Fruit fly (Drosophila melanogaster) whole organism, embryonic: ENCODE data around the gene Gk1.

ENCODE experiments used
- Adf1 ChIP-seq: fragments of 200-800 bp; sonication (Bioruptor generic); IDR thresholded peaks from 2 replicates; pipeline ENCODE4 v1.3.6; 2022; ENCODE audit warnings: missing biosample characterization, missing genetic modification characterization
- CG10147 ChIP-seq: fragments of 200-800 bp; sonication (Bioruptor generic); optimal IDR thresholded peaks from 2 replicates; lab custom pipeline; 2019; ENCODE audit warnings: missing biosample characterization, mild to moderate bottlenecking, missing genetic modification characterization, moderate library complexity
- CG1024 ChIP-seq: fragments of 200-800 bp; sonication (Bioruptor generic); IDR thresholded peaks from 2 replicates; pipeline ENCODE4 v1.3.6; 2022; ENCODE audit warnings: missing biosample characterization, missing genetic modification characterization
- CG12659 ChIP-seq: fragments of 200-800 bp; sonication (Bioruptor generic); optimal IDR thresholded peaks from 3 replicates; lab custom pipeline; 2017; ENCODE audit warnings: mild to moderate bottlenecking, missing biosample characterization, missing genetic modification reagents, missing genetic modification characterization
- CG13287 ChIP-seq: fragments of 200-800 bp; sonication (Bioruptor generic); IDR thresholded peaks from 2 replicates; pipeline ENCODE4 v1.3.6; 2022; ENCODE audit warnings: missing biosample characterization, missing genetic modification characterization; ENCODE audit not compliant: partially characterized antibody
- CG14860 ChIP-seq: fragments of 200-800 bp; sonication (Bioruptor generic); IDR thresholded peaks from 3 replicates; pipeline ENCODE4 v1.3.6; 2022; ENCODE audit warnings: missing biosample characterization, missing genetic modification characterization; ENCODE audit not compliant: partially characterized antibody
- CG15514 ChIP-seq: fragments of 200-800 bp; sonication (Bioruptor generic); optimal IDR thresholded peaks from 3 replicates; lab custom pipeline; 2017; ENCODE audit warnings: missing biosample characterization, missing genetic modification characterization, mild to moderate bottlenecking, moderate library complexity, missing genetic modification reagents
- CG1603 ChIP-seq: fragments of 200-800 bp; sonication (Bioruptor generic); optimal IDR thresholded peaks from 2 replicates; lab custom pipeline; 2019; ENCODE audit warnings: missing biosample characterization, mild to moderate bottlenecking, missing genetic modification characterization, moderate library complexity
- CG17568 ChIP-seq: fragments of 200-800 bp; sonication (Bioruptor generic); optimal IDR thresholded peaks from 2 replicates; lab custom pipeline; 2018; ENCODE audit warnings: missing biosample characterization, mild to moderate bottlenecking, missing genetic modification characterization, moderate library complexity
- CG1792 ChIP-seq: fragments of 200-800 bp; sonication (Bioruptor generic); optimal IDR thresholded peaks from 2 replicates; lab custom pipeline; 2016; ENCODE audit warnings: missing biosample characterization, missing genetic modification characterization
- CG18011 ChIP-seq: fragments of 200-800 bp; sonication (Bioruptor generic); optimal IDR thresholded peaks from 2 replicates; lab custom pipeline; 2017; ENCODE audit warnings: missing biosample characterization, missing genetic modification characterization, mild to moderate bottlenecking, moderate library complexity, missing genotype
- CG18476 ChIP-seq: fragments of 200-800 bp; sonication (Bioruptor generic); optimal IDR thresholded peaks from 2 replicates; lab custom pipeline; 2016; ENCODE audit warnings: missing biosample characterization, mild to moderate bottlenecking, missing genetic modification characterization
- CG32532 ChIP-seq: fragments of 200-800 bp; sonication (Bioruptor generic); IDR thresholded peaks from 2 replicates; pipeline ENCODE4 v1.3.6; 2022; ENCODE audit warnings: missing biosample characterization, missing genetic modification characterization
- CG32767 ChIP-seq: fragments of 200-800 bp; sonication (Bioruptor generic); IDR thresholded peaks from 2 replicates; pipeline ENCODE4 v1.3.6; 2022; ENCODE audit warnings: missing biosample characterization, missing genetic modification characterization
- CG3281 ChIP-seq: fragments of 200-800 bp; sonication (Bioruptor generic); optimal IDR thresholded peaks from 3 replicates; lab custom pipeline; 2017; ENCODE audit warnings: missing biosample characterization, mild to moderate bottlenecking, missing genetic modification characterization
- CG3995 ChIP-seq: fragments of 200-800 bp; sonication (Bioruptor generic); optimal IDR thresholded peaks from 3 replicates; lab custom pipeline; 2016; ENCODE audit warnings: missing biosample characterization, missing genetic modification characterization
- CG4424 ChIP-seq: fragments of 200-800 bp; sonication (Bioruptor generic); optimal IDR thresholded peaks from 3 replicates; lab custom pipeline; 2016; ENCODE audit warnings: missing biosample characterization, missing genetic modification characterization
- CG4854 ChIP-seq: fragments of 200-800 bp; sonication (Bioruptor generic); optimal IDR thresholded peaks from 2 replicates; lab custom pipeline; 2016; ENCODE audit warnings: missing biosample characterization, missing genetic modification characterization, inconsistent platforms
- CG6254 ChIP-seq: fragments of 200-800 bp; sonication (Bioruptor generic); optimal IDR thresholded peaks from 3 replicates; lab custom pipeline; 2017; ENCODE audit warnings: mild to moderate bottlenecking, missing biosample characterization, missing genetic modification reagents, missing genetic modification characterization
- CHES-1-like ChIP-seq: fragments of 200-800 bp; sonication (Bioruptor generic); optimal IDR thresholded peaks from 2 replicates; lab custom pipeline; 2016; ENCODE audit warnings: missing biosample characterization, missing genetic modification characterization
- Chrac-16 ChIP-seq: fragments of 200-800 bp; sonication (Bioruptor generic); optimal IDR thresholded peaks from 3 replicates; lab custom pipeline; 2016; ENCODE audit warnings: missing biosample characterization, missing genetic modification characterization
- Deaf1 ChIP-seq: fragments of 200-800 bp; optimal IDR thresholded peaks from 3 replicates; lab custom pipeline; 2019; ENCODE audit warnings: missing biosample characterization, mild to moderate bottlenecking, missing genetic modification characterization, moderate library complexity
- Dll ChIP-seq: fragments of 200-800 bp; sonication (Bioruptor generic); IDR thresholded peaks from 4 replicates; pipeline ENCODE4 v1.3.6; 2022; ENCODE audit warnings: missing biosample characterization, missing genetic modification characterization; ENCODE audit not compliant: partially characterized antibody
- Eip74EF ChIP-seq, 2 experiments: fragments of 200-800 bp in 1 of 2; fragments of >200 bp in 1 of 2; sonication (Bioruptor generic) in 1 of 2; optimal IDR thresholded peaks; 2 replicates each; lab custom pipeline; 2017 to 2019; ENCODE audit warnings: missing biosample characterization in 2 of 2, missing genetic modification characterization in 2 of 2, mild to moderate bottlenecking in 1 of 2, moderate library complexity in 1 of 2
- Fer1 ChIP-seq: fragments of 200-800 bp; sonication (Bioruptor generic); optimal IDR thresholded peaks from 2 replicates; lab custom pipeline; 2017; ENCODE audit warnings: missing biosample characterization, mild to moderate bottlenecking, missing genetic modification characterization
- Hand ChIP-seq: fragments of 200-800 bp; sonication (Bioruptor generic); optimal IDR thresholded peaks from 2 replicates; lab custom pipeline; 2017; ENCODE audit warnings: mild to moderate bottlenecking, missing biosample characterization, missing genetic modification reagents, missing genetic modification characterization
- Hey ChIP-seq: fragments of 200-800 bp; sonication (Bioruptor generic); optimal IDR thresholded peaks from 3 replicates; lab custom pipeline; 2018; ENCODE audit warnings: missing biosample characterization, mild to moderate bottlenecking, missing genetic modification characterization
- Hmr ChIP-seq: fragments of 200-800 bp; sonication (Bioruptor generic); optimal IDR thresholded peaks from 3 replicates; lab custom pipeline; 2017; ENCODE audit warnings: mild to moderate bottlenecking, missing biosample characterization, missing genetic modification reagents, missing genetic modification characterization
- Lhr ChIP-seq: fragments of 200-800 bp; sonication (Bioruptor generic); optimal IDR thresholded peaks from 3 replicates; lab custom pipeline; 2017; ENCODE audit warnings: mild to moderate bottlenecking, missing biosample characterization, missing genetic modification reagents, missing genetic modification characterization
- Lpt ChIP-seq: fragments of >200 bp; optimal IDR thresholded peaks from 2 replicates; lab custom pipeline; 2018; ENCODE audit warnings: missing biosample characterization, missing genetic modification characterization
- MBD-R2 ChIP-seq: fragments of 200-800 bp; sonication (Bioruptor generic); IDR thresholded peaks from 2 replicates; pipeline ENCODE4 v1.3.6; 2022; ENCODE audit warnings: missing biosample characterization, missing genetic modification characterization
- MESR4 ChIP-seq: fragments of 200-800 bp; sonication (Bioruptor generic); optimal IDR thresholded peaks from 2 replicates; lab custom pipeline; 2018; ENCODE audit warnings: missing biosample characterization, mild to moderate bottlenecking, missing genetic modification characterization, moderate library complexity
- Myb ChIP-seq: fragments of 200-800 bp; sonication (Bioruptor generic); optimal IDR thresholded peaks from 2 replicates; lab custom pipeline; 2016; ENCODE audit warnings: missing biosample characterization, missing genetic modification characterization
- NC2β ChIP-seq: fragments of 200-800 bp; sonication (Bioruptor generic); optimal IDR thresholded peaks from 2 replicates; lab custom pipeline; 2016; ENCODE audit warnings: missing biosample characterization, missing genetic modification characterization
- Spps ChIP-seq: fragments of 200-800 bp; sonication (Bioruptor generic); optimal IDR thresholded peaks from 2 replicates; lab custom pipeline; 2018; ENCODE audit warnings: missing biosample characterization, mild to moderate bottlenecking, missing genetic modification characterization
- ash1 ChIP-seq: fragments of 200-800 bp; sonication (Bioruptor generic); optimal IDR thresholded peaks from 2 replicates; lab custom pipeline; 2018; ENCODE audit warnings: missing biosample characterization, mild to moderate bottlenecking, missing genetic modification characterization
- br ChIP-seq: fragments of >200 bp; optimal IDR thresholded peaks from 2 replicates; lab custom pipeline; 2017
- chinmo ChIP-seq: fragments of 200-800 bp; sonication (Bioruptor generic); IDR thresholded peaks from 4 replicates; pipeline ENCODE4 v1.3.6; 2022; ENCODE audit warnings: missing biosample characterization, missing genetic modification characterization; ENCODE audit not compliant: partially characterized antibody
- dimm ChIP-seq: fragments of 200-800 bp; sonication (Bioruptor generic); IDR thresholded peaks from 2 replicates; pipeline ENCODE4 v1.3.6; 2022; ENCODE audit warnings: missing biosample characterization, missing genetic modification characterization
- gfzf ChIP-seq: fragments of 200-800 bp; sonication (Bioruptor generic); optimal IDR thresholded peaks from 2 replicates; lab custom pipeline; 2016; ENCODE audit warnings: missing biosample characterization, mild to moderate bottlenecking, missing genetic modification characterization, moderate library complexity
- hb ChIP-seq: fragments of 200-800 bp; sonication (Bioruptor generic); IDR thresholded peaks from 3 replicates; pipeline ENCODE4 v1.3.6; 2022; ENCODE audit warnings: missing biosample characterization, missing genetic modification characterization; ENCODE audit not compliant: partially characterized antibody
- hth ChIP-seq: fragments of >200 bp; optimal IDR thresholded peaks from 2 replicates; lab custom pipeline; 2017; ENCODE audit warnings: inconsistent platforms
- kah ChIP-seq: fragments of 200-800 bp; sonication (Bioruptor generic); optimal IDR thresholded peaks from 2 replicates; lab custom pipeline; 2018; ENCODE audit warnings: missing biosample characterization, mild to moderate bottlenecking, missing genetic modification characterization
- lab ChIP-seq: fragments of 200-800 bp; sonication (Bioruptor generic); optimal IDR thresholded peaks from 3 replicates; lab custom pipeline; 2017; ENCODE audit warnings: missing biosample characterization, missing genetic modification characterization, mild to moderate bottlenecking, moderate library complexity, missing genetic modification reagents
- pb ChIP-seq: fragments of 200-800 bp; sonication (Bioruptor generic); optimal IDR thresholded peaks from 3 replicates; lab custom pipeline; 2016; ENCODE audit warnings: missing biosample characterization, missing genetic modification characterization
- phol ChIP-seq: fragments of 200-800 bp; sonication (Bioruptor generic); optimal IDR thresholded peaks from 3 replicates; lab custom pipeline; 2018; ENCODE audit warnings: missing biosample characterization, mild to moderate bottlenecking, missing genetic modification characterization, moderate library complexity
- psq ChIP-seq: fragments of 200-800 bp; sonication (Bioruptor generic); optimal IDR thresholded peaks from 2 replicates; lab custom pipeline; 2017; ENCODE audit warnings: missing biosample characterization, missing genetic modification characterization
- sd ChIP-seq: fragments of 200-800 bp; sonication (Bioruptor generic); optimal IDR thresholded peaks from 3 replicates; lab custom pipeline; 2018; ENCODE audit warnings: missing biosample characterization, mild to moderate bottlenecking, missing genetic modification characterization, moderate library complexity
- sens ChIP-seq: fragments of 200-800 bp; sonication (Bioruptor generic); peaks from one replicate; lab custom pipeline; 2016; ENCODE audit warnings: missing biosample characterization, missing genetic modification characterization
- tgo ChIP-seq: fragments of 200-800 bp; sonication (Bioruptor generic); IDR thresholded peaks from 3 replicates; pipeline ENCODE4 v1.3.6; 2022; ENCODE audit warnings: missing biosample characterization, missing genetic modification characterization

Gk1 gene

dm6 chr3L:175949-176348 lies 29.7 kb downstream of the Gk1 start, which contains the start of gene CG7049:
Gene CG7049, minus strand, starts transcription at chr3L:176228.
- TF ChIP-seq CG12659 (GFP tag; lab: Kevin White, UChicago) (peak; percentile 35), sd (peak; percentile 80), CG32767 (no peak), Adf1 (GFP tag; lab: Robert Waterston, UW) (no peak), kah (GFP tag; lab: Kevin White, UChicago) (no peak), CG3995 (peak; percentile 79), sens (GFP tag; lab: Kevin White, UChicago) (peak; percentile 57), CG1024 (GFP tag; lab: Robert Waterston, UW) (no peak), Hand (GFP tag; lab: Kevin White, UChicago) (no peak), Chrac-16 (GFP tag; lab: Kevin White, UChicago) (no peak), CG4854 (GFP tag; lab: Kevin White, UChicago) (no peak), Hey (tag; lab: Kevin White, UChicago) (no peak), CG14860 (GFP tag; lab: Robert Waterston, UW) (0 out of 3 replicates have a peak, but pooled peaks have one; percentile 5), Dll (peak; percentile 47; the same call in 2 of the 4 replicates), lab (GFP tag; lab: Kevin White, UChicago) (no peak), ash1 (GFP tag; lab: Kevin White, UChicago) (no peak), gfzf (peak; percentile 72), CG6254 (GFP tag; lab: Kevin White, UChicago) (peak; percentile 67), tgo (GFP tag; lab: Robert Waterston, UW) (no peak), CG1792 (no peak), Lpt (GFP tag; lab: Kevin White, UChicago) (no peak), Fer1 (GFP tag; lab: Kevin White, UChicago) (peak; percentile 3), hb (GFP tag; lab: Robert Waterston, UW) (no peak), CG17568 (GFP tag; lab: Kevin White, UChicago) (no peak), Deaf1 (tag; lab: Kevin White, UChicago) (no peak), phol (tag; lab: Kevin White, UChicago) (peak; percentile 25), CHES-1-like (GFP tag; lab: Kevin White, UChicago) (peak; percentile 4), Myb (no peak), NC2β (GFP tag; lab: Kevin White, UChicago) (no peak), hth (no peak), CG3281 (peak; percentile 22), CG18011 (GFP tag; lab: Kevin White, UChicago) (peak; percentile 25), Lhr (GFP tag; lab: Kevin White, UChicago) (peak; percentile 72), CG1603 (tag; lab: Kevin White, UChicago) (peak; percentile 80), Eip74EF (GFP tag; optimal IDR thresholded peaks at IDR 0.05; lab: Kevin White, UChicago) (peak in 1 of 2 experiments; percentile 81), CG15514 (peak; percentile 22), Spps (tag; lab: Kevin White, UChicago) (peak; percentile 2), dimm (GFP tag; lab: Robert Waterston, UW) (no peak), pb (GFP tag; lab: Kevin White, UChicago) (no peak), br (no peak), psq (GFP tag; lab: Kevin White, UChicago) (no peak), MESR4 (peak; percentile 63), Hmr (GFP tag; lab: Kevin White, UChicago) (peak; percentile 10), CG32532 (GFP tag; lab: Robert Waterston, UW) (no peak), chinmo (GFP tag; lab: Robert Waterston, UW) (0 out of 4 replicates have a peak, but pooled peaks have one; percentile 35), CG4424 (GFP tag; lab: Kevin White, UChicago) (peak; percentile 5), CG13287 (GFP tag; lab: Robert Waterston, UW) (peak; percentile 59), MBD-R2 (GFP tag; lab: Robert Waterston, UW) (peak; percentile 78), CG10147 (GFP tag; lab: Kevin White, UChicago) (peak; percentile 14), CG18476 (no peak)
